Worm (Caenorhabditis elegans) whole organism, L2 larva: ENCODE results near the gene C53B7.2.

ENCODE experiments used
- C34F6.9 ChIP-seq: fragments of 150-350 bp; optimal IDR thresholded peaks from 2 replicates; lab custom pipeline; 2014; ENCODE audit warnings: missing biosample characterization, missing genetic modification characterization
- F13H6.1 ChIP-seq: sonication (generic microtip); optimal IDR thresholded peaks from 2 replicates; lab custom pipeline; 2016; ENCODE audit warnings: missing genetic modification characterization, missing compliant biosample characterization
- R02D3.7 ChIP-seq: fragments of 150-350 bp; optimal IDR thresholded peaks from 2 replicates; lab custom pipeline; 2014; ENCODE audit warnings: missing biosample characterization, missing genetic modification characterization
- Y55F3AM.14 ChIP-seq: fragments of 200-800 bp; sonication (Bioruptor generic); optimal IDR thresholded peaks from 2 replicates; lab custom pipeline; 2018; ENCODE audit warnings: mild to moderate bottlenecking, missing genetic modification characterization, missing compliant biosample characterization
- ZK546.5 ChIP-seq: sonication (generic microtip); optimal IDR thresholded peaks from 2 replicates; lab custom pipeline; 2017; ENCODE audit warnings: missing biosample characterization, missing genetic modification characterization
- alr-1 ChIP-seq: fragments of 150-350 bp; optimal IDR thresholded peaks from 2 replicates; lab custom pipeline; 2014; ENCODE audit warnings: missing biosample characterization, missing genetic modification characterization
- aly-2 ChIP-seq: fragments of 150-350 bp; optimal IDR thresholded peaks from 2 replicates; lab custom pipeline; 2014; ENCODE audit warnings: missing biosample characterization, missing genetic modification characterization
- blmp-1 ChIP-seq: sonication (generic microtip); optimal IDR thresholded peaks from 2 replicates; lab custom pipeline; 2017; ENCODE audit warnings: missing genetic modification characterization, mild to moderate bottlenecking, missing compliant biosample characterization, antibody characterized with exemption, moderate library complexity; ENCODE audit not compliant: insufficient read depth
- ceh-16 ChIP-seq: fragments of 150-350 bp; optimal IDR thresholded peaks from 2 replicates; lab custom pipeline; 2014; ENCODE audit warnings: missing biosample characterization, missing genetic modification characterization
- ceh-82 ChIP-seq: fragments of 150-350 bp; optimal IDR thresholded peaks from 2 replicates; lab custom pipeline; 2014; ENCODE audit warnings: missing biosample characterization, missing genetic modification characterization
- egl-27 ChIP-seq: sonication (generic microtip); optimal IDR thresholded peaks from 3 replicates; lab custom pipeline; 2017; ENCODE audit warnings: missing biosample characterization, missing genetic modification reagents, missing genetic modification characterization
- elt-1 ChIP-seq: fragments of 150-350 bp; optimal IDR thresholded peaks from 2 replicates; lab custom pipeline; 2014; ENCODE audit warnings: missing biosample characterization, missing genetic modification characterization
- elt-3 ChIP-seq: sonication (generic microtip); optimal IDR thresholded peaks from 2 replicates; lab custom pipeline; 2017; ENCODE audit warnings: missing biosample characterization, missing genetic modification characterization
- fos-1 ChIP-seq: fragments of 150-350 bp; optimal IDR thresholded peaks from 2 replicates; lab custom pipeline; 2014; ENCODE audit warnings: missing biosample characterization, missing genetic modification characterization
- gmeb-1 ChIP-seq: fragments of 150-350 bp; optimal IDR thresholded peaks from 2 replicates; lab custom pipeline; 2014; ENCODE audit warnings: missing biosample characterization, missing genetic modification characterization
- lin-11 ChIP-seq: fragments of 150-350 bp; sonication (generic microtip); optimal IDR thresholded peaks from 2 replicates; lab custom pipeline; 2014; ENCODE audit warnings: missing biosample characterization, missing genetic modification characterization, inconsistent platforms, mixed read lengths
- lin-13 ChIP-seq: fragments of 150-350 bp; optimal IDR thresholded peaks from 2 replicates; lab custom pipeline; 2014; ENCODE audit warnings: missing biosample characterization, missing genetic modification reagents, missing genetic modification characterization
- lin-39 ChIP-seq: fragments of 150-350 bp; optimal IDR thresholded peaks from 2 replicates; lab custom pipeline; 2014; ENCODE audit warnings: missing biosample characterization, missing genetic modification reagents, missing genetic modification characterization
- lsy-2 ChIP-seq, 2 experiments: fragments of 150-350 bp in 1 of 2; sonication (generic microtip) in 1 of 2; optimal IDR thresholded peaks; 2 replicates each; lab custom pipeline; 2014 to 2017; ENCODE audit warnings: missing biosample characterization in 2 of 2, missing genetic modification characterization in 2 of 2
- mab-5 ChIP-seq: fragments of 150-350 bp; optimal IDR thresholded peaks from 2 replicates; lab custom pipeline; 2014; ENCODE audit warnings: missing biosample characterization, missing genetic modification characterization
- nhr-11 ChIP-seq: fragments of 150-350 bp; optimal IDR thresholded peaks from 2 replicates; lab custom pipeline; 2014; ENCODE audit warnings: missing biosample characterization, missing genetic modification characterization
- nhr-12 ChIP-seq: fragments of 150-350 bp; optimal IDR thresholded peaks from 2 replicates; lab custom pipeline; 2014; ENCODE audit warnings: missing biosample characterization, missing genetic modification characterization
- nhr-129 ChIP-seq: fragments of 150-350 bp; optimal IDR thresholded peaks from 2 replicates; lab custom pipeline; 2014; ENCODE audit warnings: missing biosample characterization, missing genetic modification characterization
- nhr-21 ChIP-seq: fragments of 150-350 bp; optimal IDR thresholded peaks from 2 replicates; lab custom pipeline; 2014; ENCODE audit warnings: missing biosample characterization, missing genetic modification characterization
- nhr-23 ChIP-seq: fragments of 150-350 bp; optimal IDR thresholded peaks from 2 replicates; lab custom pipeline; 2014; ENCODE audit warnings: missing biosample characterization, missing genetic modification reagents, missing genetic modification characterization
- nhr-237 ChIP-seq: fragments of 150-350 bp; optimal IDR thresholded peaks from 2 replicates; lab custom pipeline; 2014; ENCODE audit warnings: missing biosample characterization, missing genetic modification characterization
- nhr-25 ChIP-seq: fragments of 150-350 bp; sonication (generic microtip); optimal IDR thresholded peaks from 3 replicates; lab custom pipeline; 2014; ENCODE audit warnings: missing biosample characterization, missing genetic modification characterization
- nhr-6 ChIP-seq: fragments of 150-350 bp; optimal IDR thresholded peaks from 2 replicates; lab custom pipeline; 2014; ENCODE audit warnings: missing biosample characterization, missing genetic modification characterization
- nhr-77 ChIP-seq: fragments of 150-350 bp; optimal IDR thresholded peaks from 2 replicates; lab custom pipeline; 2014; ENCODE audit warnings: missing biosample characterization, missing genetic modification characterization
- peb-1 ChIP-seq: fragments of 150-350 bp; optimal IDR thresholded peaks from 2 replicates; lab custom pipeline; 2014; ENCODE audit warnings: missing biosample characterization, missing genetic modification characterization
- sem-4 ChIP-seq: fragments of 150-350 bp; optimal IDR thresholded peaks from 2 replicates; lab custom pipeline; 2014; ENCODE audit warnings: missing biosample characterization, missing genetic modification reagents, missing genetic modification characterization
- skn-1 ChIP-seq: sonication (generic microtip); optimal IDR thresholded peaks from 2 replicates; lab custom pipeline; 2017; ENCODE audit warnings: missing biosample characterization, missing genetic modification characterization
- sma-3 ChIP-seq: sonication (generic microtip); optimal IDR thresholded peaks from 2 replicates; lab custom pipeline; 2016; ENCODE audit warnings: missing genetic modification reagents, missing genetic modification characterization, missing compliant biosample characterization
- sma-9 ChIP-seq, 2 experiments: fragments of 150-350 bp in 1 of 2; sonication (generic microtip) in 1 of 2; optimal IDR thresholded peaks; 2 replicates each; lab custom pipeline; 2014 to 2016; ENCODE audit warnings: missing genetic modification characterization in 2 of 2, mild to moderate bottlenecking in 1 of 2, missing biosample characterization in 1 of 2, missing compliant biosample characterization in 1 of 2, missing genetic modification reagents in 1 of 2, moderate library complexity in 1 of 2
- snpc-4 ChIP-seq: fragments of 150-350 bp; optimal IDR thresholded peaks from 2 replicates; lab custom pipeline; 2014; ENCODE audit warnings: missing biosample characterization, missing genetic modification characterization
- unc-39 ChIP-seq: fragments of 150-350 bp; optimal IDR thresholded peaks from 2 replicates; lab custom pipeline; 2014; ENCODE audit warnings: missing biosample characterization, missing genetic modification characterization
- unc-55 ChIP-seq: fragments of 150-350 bp; sonication (generic microtip); optimal IDR thresholded peaks from 3 replicates; lab custom pipeline; 2014; ENCODE audit warnings: missing biosample characterization, missing genetic modification reagents, missing genetic modification characterization
- zag-1 ChIP-seq: fragments of 150-350 bp; optimal IDR thresholded peaks from 2 replicates; lab custom pipeline; 2014; ENCODE audit warnings: missing biosample characterization, missing genetic modification characterization
- ztf-1 ChIP-seq: fragments of 200-800 bp; sonication (Bioruptor generic); conservative IDR thresholded peaks from 2 replicates; pipeline ENCODE4 v1.3.6; 2022; ENCODE audit warnings: missing genetic modification characterization, missing compliant biosample characterization
- ztf-11 ChIP-seq: sonication (generic microtip); optimal IDR thresholded peaks from 2 replicates; lab custom pipeline; 2017; ENCODE audit warnings: missing biosample characterization, missing genetic modification characterization
- ztf-4 ChIP-seq: fragments of 150-350 bp; optimal IDR thresholded peaks from 2 replicates; lab custom pipeline; 2014; ENCODE audit warnings: missing biosample characterization, missing genetic modification characterization

C53B7.2 gene

DNA sequence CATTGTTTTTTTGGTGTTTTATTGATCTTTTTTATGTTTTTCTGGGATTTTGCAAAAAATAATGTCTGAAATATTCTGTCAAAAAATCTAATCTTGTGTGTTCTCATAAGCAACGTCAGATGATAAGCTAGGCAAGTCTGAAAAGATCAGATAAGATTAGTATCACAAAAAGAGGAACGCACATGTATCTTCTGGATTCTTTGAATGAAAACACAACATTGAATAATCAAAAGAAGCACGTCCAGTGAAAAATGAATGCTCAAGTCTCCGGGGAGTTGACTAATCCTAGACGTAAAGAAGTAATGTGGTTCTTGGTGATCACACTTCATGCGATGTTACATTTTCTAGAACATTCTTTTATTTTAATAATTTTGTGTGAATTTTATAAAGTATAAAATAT is 40.6 kb upstream of the C53B7.2 start:
- TF ChIP-seq lsy-2 (tag; optimal IDR thresholded peaks at IDR 0.05; lab: Kevin White, UChicago), result peak in 1 of 2 experiments; percentile 8
- no peak for TF ChIP-seq nhr-237 (tag; lab: Kevin White, UChicago)
- peak; percentile 22 for TF ChIP-seq mab-5 (tag; lab: Kevin White, UChicago)
- no peak for TF ChIP-seq sma-3 (GFP tag; lab: Kevin White, UChicago)
- TF ChIP-seq aly-2 (tag; lab: Kevin White, UChicago), result no peak
- TF ChIP-seq ztf-11 (tag; lab: Kevin White, UChicago), result no peak
- no peak for TF ChIP-seq elt-3 (tag; lab: Kevin White, UChicago)
- no peak for TF ChIP-seq snpc-4 (tag; lab: Kevin White, UChicago)
- TF ChIP-seq egl-27 (tag; lab: Kevin White, UChicago), result no peak
- no peak for TF ChIP-seq gmeb-1 (tag; lab: Kevin White, UChicago)
- no peak for TF ChIP-seq nhr-6 (tag; lab: Kevin White, UChicago)
- peak; percentile 8 for TF ChIP-seq C34F6.9 (tag; lab: Kevin White, UChicago)
- TF ChIP-seq nhr-23, result no peak
- peak; percentile 36 for TF ChIP-seq unc-55
- no peak for TF ChIP-seq sem-4

DNA sequence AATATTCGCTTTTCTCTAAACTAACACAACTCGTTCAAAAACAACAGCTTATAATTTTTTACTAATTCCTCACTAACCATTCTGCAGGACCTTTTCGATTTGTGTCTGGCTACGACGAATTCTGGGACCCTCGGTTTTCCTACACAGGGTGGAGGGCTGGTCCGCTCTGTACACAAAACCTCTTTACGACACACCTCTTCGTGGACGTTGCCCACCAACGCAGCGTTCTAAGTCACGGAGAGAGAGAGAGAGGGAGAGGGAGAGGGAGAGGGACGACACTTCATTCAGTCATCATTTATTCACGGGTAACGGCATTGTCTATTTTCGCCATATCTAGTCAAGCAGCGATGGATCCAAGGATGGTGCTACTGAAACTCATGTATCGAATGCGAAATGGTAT is 39.6 kb upstream of the C53B7.2 start, which contains the start of gene atg-2:
TSS of gene atg-2 (plus strand) at position 301 of the 400 bp plus-strand sequence.
- no peak for TF ChIP-seq unc-39 (tag; lab: Kevin White, UChicago)
- TF ChIP-seq lin-11, result no peak
- no peak for TF ChIP-seq skn-1 (tag; lab: Kevin White, UChicago)
- no peak for TF ChIP-seq ztf-1 (GFP tag; lab: Robert Waterston, UW)
- no peak for TF ChIP-seq ceh-16 (tag; lab: Kevin White, UChicago)
- TF ChIP-seq peb-1 (tag; lab: Kevin White, UChicago), result no peak
- no peak for TF ChIP-seq blmp-1 (tag; lab: Kevin White, UChicago)
- no peak for TF ChIP-seq alr-1
- no peak for TF ChIP-seq C34F6.9 (tag; lab: Kevin White, UChicago)
- TF ChIP-seq nhr-12, result no peak
- TF ChIP-seq elt-3 (tag; lab: Kevin White, UChicago), result no peak
- TF ChIP-seq nhr-237 (tag; lab: Kevin White, UChicago), result no peak
- no peak for TF ChIP-seq R02D3.7 (tag; lab: Kevin White, UChicago)
- TF ChIP-seq sem-4, result no peak
- TF ChIP-seq ZK546.5 (tag; lab: Kevin White, UChicago), result no peak
- no peak for TF ChIP-seq ztf-4 (tag; lab: Kevin White, UChicago)
- no peak for TF ChIP-seq lin-13 (GFP tag; lab: Kevin White, UChicago)
- TF ChIP-seq F13H6.1 (tag; lab: Kevin White, UChicago), result no peak
- no peak for TF ChIP-seq gmeb-1 (tag; lab: Kevin White, UChicago)
- no peak for TF ChIP-seq sma-9 (GFP tag; optimal IDR thresholded peaks at IDR 0.05; lab: Kevin White, UChicago)
- TF ChIP-seq sma-9 (tag; optimal IDR thresholded peaks at IDR 0.05; lab: Kevin White, UChicago), result no peak

DNA sequence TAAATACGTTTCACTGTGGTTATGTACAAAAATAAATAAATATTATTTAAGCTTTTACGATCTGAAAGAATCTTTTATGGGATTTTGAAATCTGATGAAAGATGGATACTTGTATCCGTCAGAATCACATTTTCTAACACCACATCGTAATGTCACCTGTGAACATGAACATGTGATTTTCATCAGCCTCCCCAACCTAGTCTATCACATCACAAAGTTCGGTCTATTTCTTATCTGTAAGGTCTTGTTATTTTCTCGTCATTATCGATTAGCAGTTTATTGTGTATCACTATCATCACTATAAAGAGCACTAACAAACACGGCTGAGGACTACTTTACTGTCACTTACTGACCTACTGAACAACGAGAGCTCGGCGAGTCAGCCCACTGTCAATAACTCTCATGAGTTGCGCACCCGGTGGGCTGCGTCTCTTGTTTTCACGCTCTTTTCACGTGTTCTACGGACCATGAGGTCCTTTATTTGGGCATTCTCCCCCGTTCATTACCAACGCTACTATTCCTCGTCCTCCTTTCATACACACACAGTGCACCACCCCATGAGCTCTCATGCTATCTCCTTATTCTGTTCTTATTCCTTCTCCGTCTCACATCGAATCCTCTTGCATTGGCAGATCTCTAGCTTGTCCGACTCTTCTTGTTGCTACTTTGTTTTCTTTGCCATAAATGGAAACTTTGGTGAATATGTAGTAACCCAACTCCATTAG is 38.7 kb upstream of the C53B7.2 start:
- TF ChIP-seq nhr-129 (tag; lab: Kevin White, UChicago) (peak; percentile 66), nhr-12 (no peak), nhr-237 (tag; lab: Kevin White, UChicago) (no peak), sma-3 (GFP tag; lab: Kevin White, UChicago) (peak; percentile 10), sma-9 (GFP tag; optimal IDR thresholded peaks at IDR 0.05; lab: Kevin White, UChicago) (peak; percentile 42), sma-9 (tag; optimal IDR thresholded peaks at IDR 0.05; lab: Kevin White, UChicago) (no peak), Y55F3AM.14 (no peak), unc-55 (peak; percentile 13), fos-1 (no peak), lin-39 (tag; lab: Kevin White, UChicago) (no peak)

DNA sequence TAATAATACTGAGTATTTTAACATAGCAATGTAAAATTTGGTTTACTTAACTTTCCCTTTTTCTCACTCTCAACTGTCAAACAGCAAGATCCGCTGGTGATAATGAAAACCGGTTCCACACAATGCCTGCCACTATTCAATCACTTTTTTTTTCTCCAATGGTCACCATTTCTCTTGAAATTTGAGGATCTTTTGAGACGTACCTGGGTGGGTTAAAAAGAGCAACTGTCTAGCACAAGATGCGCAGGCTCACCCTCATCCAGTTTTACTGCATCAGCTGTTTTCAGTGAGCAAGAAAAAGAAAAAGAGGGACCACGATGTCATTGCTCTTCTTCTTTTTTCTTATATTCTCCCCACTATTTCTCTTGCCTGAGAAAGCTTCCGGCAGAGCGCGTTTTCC is 37.8 kb upstream of the C53B7.2 start:
- TF ChIP-seq ztf-1 (GFP tag; lab: Robert Waterston, UW) (no peak), elt-1 (tag; lab: Kevin White, UChicago) (no peak), nhr-129 (tag; lab: Kevin White, UChicago) (no peak), sma-3 (GFP tag; lab: Kevin White, UChicago) (no peak), alr-1 (no peak), aly-2 (tag; lab: Kevin White, UChicago) (no peak), R02D3.7 (tag; lab: Kevin White, UChicago) (no peak), blmp-1 (tag; lab: Kevin White, UChicago) (peak; percentile 82), nhr-11 (tag; lab: Kevin White, UChicago) (no peak), unc-55 (peak; percentile 26), lsy-2 (tag; optimal IDR thresholded peaks at IDR 0.05; lab: Kevin White, UChicago) (no peak), nhr-21 (tag; lab: Kevin White, UChicago) (no peak), peb-1 (tag; lab: Kevin White, UChicago) (no peak), fos-1 (no peak), ceh-16 (tag; lab: Kevin White, UChicago) (no peak), ceh-82 (tag; lab: Kevin White, UChicago) (no peak), mab-5 (tag; lab: Kevin White, UChicago) (no peak), sma-9 (GFP tag; optimal IDR thresholded peaks at IDR 0.05; lab: Kevin White, UChicago) (no peak), sma-9 (tag; optimal IDR thresholded peaks at IDR 0.05; lab: Kevin White, UChicago) (no peak), nhr-77 (tag; lab: Kevin White, UChicago) (no peak), unc-39 (tag; lab: Kevin White, UChicago) (no peak), ztf-11 (tag; lab: Kevin White, UChicago) (no peak), gmeb-1 (tag; lab: Kevin White, UChicago) (no peak), F13H6.1 (tag; lab: Kevin White, UChicago) (no peak), Y55F3AM.14 (peak; percentile 26), lin-39 (tag; lab: Kevin White, UChicago) (no peak), zag-1 (no peak), nhr-23 (no peak), nhr-25 (tag; lab: Kevin White, UChicago) (peak; percentile 23), nhr-6 (tag; lab: Kevin White, UChicago) (no peak), C34F6.9 (tag; lab: Kevin White, UChicago) (peak; percentile 57)
